Worm (Caenorhabditis elegans): ENCODE results near the gene F53B1.9.

- no peak for TF ChIP-seq hmg-1.1 (GFP tag; IDR thresholded peaks at IDR 0.05)
- no peak for TF ChIP-seq zip-11 (GFP tag; IDR thresholded peaks at IDR 0.05)
- no peak for TF ChIP-seq spr-1 (tag; optimal IDR thresholded peaks at IDR 0.05)
- no peak for TF ChIP-seq nhr-11 (tag; optimal IDR thresholded peaks at IDR 0.05)
- TF ChIP-seq zag-1 (tag; optimal IDR thresholded peaks at IDR 0.05) = no peak
- TF ChIP-seq nhr-237 (tag; optimal IDR thresholded peaks at IDR 0.05) = no peak
- TF ChIP-seq lin-13 (GFP tag; optimal IDR thresholded peaks at IDR 0.05) = no peak
Observed at ce11 chrX:2163084-2163483, 31.4 kb upstream of the F53B1.9 start, which contains the start of gene pdf-2.
